Fruit fly (Drosophila melanogaster) whole organism, embryonic: ENCODE results near the gene Jon66Cii.
A peak's percentile ranks its signal among the peaks of the same experiment; 100 is the strongest.

Source experiments
- ATbp ChIP-seq: fragments of 200-800 bp; sonication (Bioruptor generic); optimal IDR thresholded peaks from 2 replicates; lab custom pipeline; 2017; ENCODE audit warnings: missing biosample characterization, mild to moderate bottlenecking, missing genetic modification characterization, missing genetic modification reagents
- Atf6 ChIP-seq: fragments of 200-800 bp; sonication (Bioruptor generic); IDR thresholded peaks from 2 replicates; pipeline ENCODE4 v1.3.6; 2022; ENCODE audit warnings: missing biosample characterization, missing genetic modification characterization
- Awh ChIP-seq: fragments of 200-800 bp; sonication (Bioruptor generic); IDR thresholded peaks from 2 replicates; pipeline ENCODE4, ENCODE4 v1.3.6; 2022; ENCODE audit warnings: missing biosample characterization, missing genetic modification characterization
- B-H2 ChIP-seq: fragments of 200-800 bp; sonication (Bioruptor generic); optimal IDR thresholded peaks from 2 replicates; lab custom pipeline; 2018; ENCODE audit warnings: missing biosample characterization, mild to moderate bottlenecking, missing genetic modification characterization
- CG1024 ChIP-seq: fragments of 200-800 bp; sonication (Bioruptor generic); IDR thresholded peaks from 2 replicates; pipeline ENCODE4 v1.3.6; 2022; ENCODE audit warnings: missing biosample characterization, missing genetic modification characterization
- CG11247 ChIP-seq: fragments of 200-800 bp; sonication (Bioruptor generic); IDR thresholded peaks from 2 replicates; pipeline ENCODE4 v1.3.6; 2022; ENCODE audit warnings: missing biosample characterization, missing genetic modification characterization
- CG11695 ChIP-seq: fragments of 200-800 bp; sonication (Bioruptor generic); IDR thresholded peaks from 3 replicates; pipeline ENCODE4 v1.3.6; 2022; ENCODE audit warnings: missing biosample characterization, missing genetic modification characterization
- CG14441 ChIP-seq: fragments of 200-800 bp; sonication (Bioruptor generic); IDR thresholded peaks from 2 replicates; pipeline ENCODE4 v1.3.6; 2022; ENCODE audit warnings: missing biosample characterization, missing genetic modification characterization
- CG14860 ChIP-seq: fragments of 200-800 bp; sonication (Bioruptor generic); IDR thresholded peaks from 3 replicates; pipeline ENCODE4 v1.3.6; 2022; ENCODE audit warnings: missing biosample characterization, missing genetic modification characterization; ENCODE audit not compliant: partially characterized antibody
- CG17328 ChIP-seq: fragments of 200-800 bp; sonication (Bioruptor generic); IDR thresholded peaks from 2 replicates; pipeline ENCODE4 v1.3.6; 2022; ENCODE audit warnings: missing biosample characterization, missing genetic modification characterization
- CG17612 ChIP-seq: fragments of 200-800 bp; sonication (Bioruptor generic); IDR thresholded peaks from 2 replicates; pipeline ENCODE4 v1.3.6; 2022; ENCODE audit warnings: missing biosample characterization, missing genetic modification characterization
- CG18619 ChIP-seq: fragments of 200-800 bp; sonication (Bioruptor generic); optimal IDR thresholded peaks from 3 replicates; lab custom pipeline; 2017; ENCODE audit warnings: missing biosample characterization, mild to moderate bottlenecking, missing genetic modification characterization
- CG2120 ChIP-seq: fragments of 200-800 bp; sonication (Bioruptor generic); optimal IDR thresholded peaks from 3 replicates; lab custom pipeline; 2016; ENCODE audit warnings: missing biosample characterization, missing genetic modification characterization
- CG31224 ChIP-seq: fragments of 200-800 bp; sonication (Bioruptor generic); IDR thresholded peaks from 2 replicates; pipeline ENCODE4 v1.3.6; 2022; ENCODE audit warnings: missing biosample characterization, missing genetic modification characterization
- CG31365 ChIP-seq: fragments of 200-800 bp; sonication (Bioruptor generic); optimal IDR thresholded peaks from 2 replicates; lab custom pipeline; 2018; ENCODE audit warnings: missing biosample characterization, mild to moderate bottlenecking, missing genetic modification characterization
- CG3407 ChIP-seq: fragments of 200-800 bp; sonication (Bioruptor generic); optimal IDR thresholded peaks from 2 replicates; lab custom pipeline; 2018; ENCODE audit warnings: missing biosample characterization, mild to moderate bottlenecking, missing genetic modification characterization
- CG4424 ChIP-seq: fragments of 200-800 bp; sonication (Bioruptor generic); optimal IDR thresholded peaks from 3 replicates; lab custom pipeline; 2016; ENCODE audit warnings: missing biosample characterization, missing genetic modification characterization
- CG6813 ChIP-seq: fragments of 200-800 bp; sonication (Bioruptor generic); optimal IDR thresholded peaks from 2 replicates; lab custom pipeline; 2017; ENCODE audit warnings: missing biosample characterization, missing genetic modification characterization, mild to moderate bottlenecking, moderate library complexity, missing genetic modification reagents
- D ChIP-seq, 2 experiments: fragments of 200-800 bp in 1 of 2; fragments of >200 bp in 1 of 2; sonication (Bioruptor generic) in 1 of 2; optimal IDR thresholded peaks; 2 replicates in 1 of 2; 3 replicates in 1 of 2; lab custom pipeline; 2017; ENCODE audit warnings: mild to moderate bottlenecking in 1 of 2, missing biosample characterization in 1 of 2, missing genetic modification characterization in 1 of 2, missing genetic modification reagents in 1 of 2
- Dll ChIP-seq: fragments of 200-800 bp; sonication (Bioruptor generic); IDR thresholded peaks from 4 replicates; pipeline ENCODE4 v1.3.6; 2022; ENCODE audit warnings: missing biosample characterization, missing genetic modification characterization; ENCODE audit not compliant: partially characterized antibody
- Drgx ChIP-seq: fragments of 200-800 bp; sonication (Bioruptor generic); IDR thresholded peaks from 2 replicates; pipeline ENCODE4 v1.3.6; 2022; ENCODE audit warnings: missing biosample characterization, missing genetic modification characterization
- E2f1 ChIP-seq: fragments of 200-800 bp; sonication (Bioruptor generic); IDR thresholded peaks from 2 replicates; pipeline ENCODE4 v1.3.6; 2022; ENCODE audit warnings: missing biosample characterization, missing genetic modification characterization
- Fer2 ChIP-seq: fragments of 200-800 bp; sonication (Bioruptor generic); optimal IDR thresholded peaks from 2 replicates; lab custom pipeline; 2018; ENCODE audit warnings: missing biosample characterization, mild to moderate bottlenecking, missing genetic modification characterization, moderate library complexity
- H15 ChIP-seq: fragments of 200-800 bp; sonication (Bioruptor generic); IDR thresholded peaks from 3 replicates; pipeline ENCODE4 v1.3.6; 2022; ENCODE audit warnings: missing biosample characterization, missing genetic modification characterization
- HLH3B ChIP-seq: fragments of 200-800 bp; sonication (Bioruptor generic); IDR thresholded peaks from 2 replicates; pipeline ENCODE4 v1.3.6; 2022; ENCODE audit warnings: missing biosample characterization, missing genetic modification characterization
- HmgZ ChIP-seq: fragments of 200-800 bp; sonication (Bioruptor generic); optimal IDR thresholded peaks from 2 replicates; lab custom pipeline; 2018; ENCODE audit warnings: missing biosample characterization, mild to moderate bottlenecking, missing genetic modification characterization
- Jarid2 ChIP-seq: fragments of 200-800 bp; sonication (Bioruptor generic); optimal IDR thresholded peaks from 3 replicates; lab custom pipeline; 2017; ENCODE audit warnings: mild to moderate bottlenecking, missing biosample characterization, missing genetic modification reagents, missing genetic modification characterization
- Nf-YA ChIP-seq: fragments of 200-800 bp; sonication (Bioruptor generic); IDR thresholded peaks from 2 replicates; pipeline ENCODE4 v1.3.6; 2022; ENCODE audit warnings: missing biosample characterization, missing genetic modification characterization
- abd-A ChIP-seq: fragments of 200-800 bp; sonication (Bioruptor generic); optimal IDR thresholded peaks from 3 replicates; lab custom pipeline; 2019; ENCODE audit warnings: missing biosample characterization, mild to moderate bottlenecking, missing genetic modification characterization, moderate library complexity
- ap ChIP-seq: fragments of 200-800 bp; sonication (Bioruptor generic); IDR thresholded peaks from 2 replicates; pipeline ENCODE4 v1.3.6; 2022; ENCODE audit warnings: missing biosample characterization, missing genetic modification characterization
- ase ChIP-seq: fragments of 200-800 bp; sonication (Bioruptor generic); IDR thresholded peaks from 3 replicates; pipeline ENCODE4 v1.3.6; 2022; ENCODE audit warnings: missing biosample characterization, missing genetic modification characterization
- bsh ChIP-seq, 2 experiments: fragments of 200-800 bp; sonication (Bioruptor generic); optimal IDR thresholded peaks; 2 replicates each; lab custom pipeline; 2017 to 2018; ENCODE audit warnings: mild to moderate bottlenecking in 2 of 2, missing biosample characterization in 2 of 2, missing genetic modification characterization in 2 of 2, moderate library complexity in 1 of 2
- chinmo ChIP-seq: fragments of 200-800 bp; sonication (Bioruptor generic); IDR thresholded peaks from 4 replicates; pipeline ENCODE4 v1.3.6; 2022; ENCODE audit warnings: missing biosample characterization, missing genetic modification characterization; ENCODE audit not compliant: partially characterized antibody
- ci ChIP-seq: fragments of 200-800 bp; sonication (Bioruptor generic); IDR thresholded peaks from 3 replicates; pipeline ENCODE4 v1.3.6; 2022; ENCODE audit warnings: missing biosample characterization, missing genetic modification characterization
- cwo ChIP-seq: fragments of 200-800 bp; sonication (Bioruptor generic); optimal IDR thresholded peaks from 3 replicates; lab custom pipeline; 2017; ENCODE audit warnings: missing biosample characterization, missing genetic modification characterization, mild to moderate bottlenecking, moderate library complexity, missing genetic modification reagents
- emc ChIP-seq: fragments of 200-800 bp; sonication (Bioruptor generic); optimal IDR thresholded peaks from 2 replicates; lab custom pipeline; 2016; ENCODE audit warnings: missing biosample characterization, missing genetic modification characterization
- gce ChIP-seq: fragments of 200-800 bp; sonication (Bioruptor generic); IDR thresholded peaks from 3 replicates; pipeline ENCODE4 v1.3.6; 2022; ENCODE audit warnings: missing biosample characterization, missing genetic modification characterization
- gcm ChIP-seq: fragments of 200-800 bp; sonication (Bioruptor generic); optimal IDR thresholded peaks from 2 replicates; lab custom pipeline; 2019; ENCODE audit warnings: missing biosample characterization, mild to moderate bottlenecking, missing genetic modification characterization, moderate library complexity
- gcm2 ChIP-seq: fragments of 200-800 bp; sonication (Bioruptor generic); optimal IDR thresholded peaks from 2 replicates; lab custom pipeline; 2016; ENCODE audit warnings: missing biosample characterization, missing genetic modification characterization
- gsb ChIP-seq: fragments of 200-800 bp; sonication (Bioruptor generic); IDR thresholded peaks from 2 replicates; pipeline ENCODE4 v1.3.6; 2022; ENCODE audit warnings: missing biosample characterization, missing genetic modification characterization
- ken ChIP-seq: fragments of 200-800 bp; sonication (Bioruptor generic); IDR thresholded peaks from 3 replicates; pipeline ENCODE4 v1.3.6; 2022; ENCODE audit warnings: missing biosample characterization, missing genetic modification characterization
- lov ChIP-seq, 2 experiments: fragments of 200-800 bp in 1 of 2; fragments of >200 bp in 1 of 2; sonication (Bioruptor generic) in 1 of 2; IDR thresholded peaks in 1 of 2; optimal IDR thresholded peaks in 1 of 2; 2 replicates in 1 of 2; 3 replicates in 1 of 2; pipeline versions ENCODE4 v1.3.6 to Lab custom; 2017 to 2022; ENCODE audit warnings: missing biosample characterization in 1 of 2, missing genetic modification characterization in 1 of 2
- luna ChIP-seq: fragments of 200-800 bp; sonication (Bioruptor generic); optimal IDR thresholded peaks from 2 replicates; lab custom pipeline; 2016; ENCODE audit warnings: missing biosample characterization, missing genetic modification characterization
- nerfin-1 ChIP-seq: fragments of 200-800 bp; sonication (Bioruptor generic); optimal IDR thresholded peaks from 3 replicates; lab custom pipeline; 2019; ENCODE audit warnings: missing biosample characterization, mild to moderate bottlenecking, missing genetic modification characterization, moderate library complexity
- schlank ChIP-seq: fragments of 200-800 bp; sonication (Bioruptor generic); optimal IDR thresholded peaks from 2 replicates; lab custom pipeline; 2018; ENCODE audit warnings: missing biosample characterization, mild to moderate bottlenecking, missing genetic modification characterization
- seq ChIP-seq: fragments of 200-800 bp; sonication (Bioruptor generic); IDR thresholded peaks from 2 replicates; pipeline ENCODE4 v1.3.6; 2022; ENCODE audit warnings: missing biosample characterization, missing genetic modification characterization
- sob ChIP-seq: fragments of 200-800 bp; sonication (Bioruptor generic); IDR thresholded peaks from 2 replicates; pipeline ENCODE4 v1.3.6; 2022; ENCODE audit warnings: missing biosample characterization, missing genetic modification characterization
- vfl ChIP-seq: fragments of 200-800 bp; sonication (Bioruptor generic); optimal IDR thresholded peaks from 2 replicates; lab custom pipeline; 2016; ENCODE audit warnings: missing biosample characterization, missing genetic modification characterization
- wek ChIP-seq: fragments of 200-800 bp; sonication (Bioruptor generic); optimal IDR thresholded peaks from 3 replicates; lab custom pipeline; 2018; ENCODE audit warnings: missing biosample characterization, mild to moderate bottlenecking, missing genetic modification characterization, moderate library complexity

The Jon66Cii gene

DNA sequence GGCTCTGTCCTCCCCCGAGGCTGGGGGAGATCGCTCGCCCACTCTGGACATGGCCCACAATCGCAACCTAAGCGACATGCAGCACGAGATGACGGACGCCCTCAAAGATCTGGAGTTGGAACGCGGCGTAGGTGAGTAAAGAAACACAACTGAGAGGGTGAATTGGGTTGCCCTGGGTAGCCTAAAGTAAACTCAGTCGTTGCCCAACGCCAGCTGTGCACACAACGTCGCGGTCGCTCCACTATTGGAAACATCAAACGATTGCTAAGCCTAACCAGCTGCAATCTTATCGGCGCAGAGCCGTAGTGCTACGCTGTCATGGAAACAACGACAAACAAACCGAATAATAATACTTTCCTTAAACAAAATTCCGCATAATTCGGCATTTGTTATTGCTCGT is 46.1 kb downstream of the Jon66Cii start (continued):
- TF ChIP-seq Dll (GFP tag; lab: Robert Waterston, UW) (no peak), CG14860 (no peak), Jarid2 (GFP tag; lab: Kevin White, UChicago) (peak; percentile 20), lov (optimal IDR thresholded peaks at IDR 0.05; lab: Kevin White, UChicago) (no peak), lov (GFP tag; IDR thresholded peaks at IDR 0.05; lab: Robert Waterston, UW) (0 out of 3 replicates have a peak, but pooled peaks have one; percentile 44), CG3407 (GFP tag; lab: Kevin White, UChicago) (peak; percentile 44), CG11695 (GFP tag; lab: Robert Waterston, UW) (0 out of 3 replicates have a peak, but pooled peaks have one; percentile 12), E2f1 (GFP tag; lab: Robert Waterston, UW) (peak; percentile 17; the same call in 1 of the 2 replicates), Fer2 (tag; lab: Kevin White, UChicago) (no peak), emc (GFP tag; lab: Kevin White, UChicago) (no peak), H15 (GFP tag; lab: Robert Waterston, UW) (no peak), ap (GFP tag; lab: Robert Waterston, UW) (no peak), Atf6 (peak; percentile 40; the same call in 1 of the 2 replicates), ci (GFP tag; lab: Robert Waterston, UW) (peak; percentile 71; the same call in 2 of the 3 replicates), ase (GFP tag; lab: Robert Waterston, UW) (peak; percentile 37; the same call in 1 of the 3 replicates), gsb (peak; percentile 49), CG4424 (GFP tag; lab: Kevin White, UChicago) (no peak), cwo (GFP tag; lab: Kevin White, UChicago) (peak; percentile 11), luna (GFP tag; lab: Kevin White, UChicago) (no peak), B-H2 (GFP tag; lab: Kevin White, UChicago) (peak; percentile 28), D (optimal IDR thresholded peaks at IDR 0.05; lab: Kevin White, UChicago) (no peak), D (GFP tag; optimal IDR thresholded peaks at IDR 0.05; lab: Kevin White, UChicago) (no peak), schlank (tag; lab: Kevin White, UChicago) (peak; percentile 29), Nf-YA (peak; percentile 54; the same call in 1 of the 2 replicates), ken (no peak), bsh (GFP tag; optimal IDR thresholded peaks at IDR 0.05; lab: Kevin White, UChicago) (peak in 1 of 2 experiments; percentile 22), chinmo (GFP tag; lab: Robert Waterston, UW) (0 out of 4 replicates have a peak, but pooled peaks have one; percentile 52), CG2120 (no peak), CG17328 (GFP tag; lab: Robert Waterston, UW) (peak; percentile 36; the same call in 1 of the 2 replicates), HmgZ (tag; lab: Kevin White, UChicago) (peak; percentile 39), CG1024 (GFP tag; lab: Robert Waterston, UW) (peak; percentile 39; the same call in 1 of the 2 replicates), CG6813 (GFP tag; lab: Kevin White, UChicago) (peak; percentile 70), wek (peak; percentile 73), ATbp (GFP tag; lab: Kevin White, UChicago) (peak; percentile 86), nerfin-1 (tag; lab: Kevin White, UChicago) (no peak), HLH3B (GFP tag; lab: Robert Waterston, UW) (peak; percentile 45; the same call in 1 of the 2 replicates), CG14441 (GFP tag; lab: Robert Waterston, UW) (0 out of 2 replicates have a peak, but pooled peaks have one; percentile 24), Drgx (GFP tag; lab: Robert Waterston, UW) (no peak), abd-A (tag; lab: Kevin White, UChicago) (no peak), CG17612 (no peak), gce (GFP tag; lab: Robert Waterston, UW) (peak; percentile 79; the same call in 2 of the 3 replicates), vfl (GFP tag; lab: Kevin White, UChicago) (no peak), Awh (GFP tag; lab: Robert Waterston, UW) (peak; percentile 31; the same call in 1 of the 2 replicates), sob (GFP tag; lab: Robert Waterston, UW) (peak; percentile 45; the same call in 1 of the 2 replicates), CG18619 (GFP tag; lab: Kevin White, UChicago) (peak; percentile 18), gcm (no peak), CG31224 (GFP tag; lab: Robert Waterston, UW) (0 out of 2 replicates have a peak, but pooled peaks have one; percentile 11), seq (peak; percentile 50; the same call in 1 of the 2 replicates), CG11247 (GFP tag; lab: Robert Waterston, UW) (peak; percentile 47; the same call in 1 of the 2 replicates), gcm2 (GFP tag; lab: Kevin White, UChicago) (no peak), CG31365 (tag; lab: Kevin White, UChicago) (peak; percentile 30)
